Fruit fly (Drosophila melanogaster): Measurements from ENCODE around the gene CG43219.

Gene CG43219

dm6 chr3L:21172527-21173253 is 47.5 kb upstream of the CG43219 start, which contains the start of the genes chb and AsnS (continued):
- TF ChIP-seq Side (GFP tag; optimal IDR thresholded peaks at IDR 0.05) (peak; percentile 46), CG15269 (tag; optimal IDR thresholded peaks at IDR 0.05) (peak; percentile 96), ash1 (GFP tag; optimal IDR thresholded peaks at IDR 0.05) (no peak), CG14014 (GFP tag; IDR thresholded peaks at IDR 0.05) (peak; percentile 93), croc (GFP tag; conservative IDR thresholded peaks at IDR 0.05) (peak; percentile 74), sug (tag; optimal IDR thresholded peaks at IDR 0.05) (peak; percentile 50), chm (GFP tag; IDR thresholded peaks at IDR 0.05) (peak; percentile 76; the same call in 1 of the 2 replicates), D19A (tag; optimal IDR thresholded peaks at IDR 0.05) (peak; percentile 99), rib (GFP tag; IDR thresholded peaks at IDR 0.05) (peak; percentile 88), CG1602 (GFP tag; optimal IDR thresholded peaks at IDR 0.05) (peak; percentile 81), Ada2b (GFP tag; IDR thresholded peaks at IDR 0.05) (peak; percentile 95), Nf-YA (GFP tag; IDR thresholded peaks at IDR 0.05) (peak; percentile 90), tap (tag; optimal IDR thresholded peaks at IDR 0.05) (peak; percentile 94), Mes4 (GFP tag; optimal IDR thresholded peaks at IDR 0.05) (peak; percentile 18), dan (GFP tag; IDR thresholded peaks at IDR 0.05) (no peak), Myb (GFP tag; optimal IDR thresholded peaks at IDR 0.05) (peak; percentile 40), Awh (GFP tag; IDR thresholded peaks at IDR 0.05) (peak; percentile 95), CG10654 (GFP tag; optimal IDR thresholded peaks at IDR 0.05) (peak; percentile 87), CG6689 (GFP tag; IDR thresholded peaks at IDR 0.05) (peak; percentile 92), CG6654 (GFP tag; optimal IDR thresholded peaks at IDR 0.05) (peak; percentile 53), Adf1 (GFP tag; IDR thresholded peaks at IDR 0.05) (peak; percentile 43), jumu (GFP tag; optimal IDR thresholded peaks at IDR 0.05) (peak; percentile 41), CG15696 (tag; optimal IDR thresholded peaks at IDR 0.05) (peak; percentile 35), CG16815 (GFP tag; optimal IDR thresholded peaks at IDR 0.05) (peak; percentile 75), gro (GFP tag; optimal IDR thresholded peaks at IDR 0.05) (peak; percentile 50), CG9437 (GFP tag; optimal IDR thresholded peaks at IDR 0.05) (peak; percentile 82), gem (tag; optimal IDR thresholded peaks at IDR 0.05) (peak; percentile 97), hth (optimal IDR thresholded peaks at IDR 0.05) (no peak), CHES-1-like (GFP tag; optimal IDR thresholded peaks at IDR 0.05) (peak; percentile 67), Ssrp (tag; optimal IDR thresholded peaks at IDR 0.05) (peak; percentile 90), stc (GFP tag; IDR thresholded peaks at IDR 0.05) (peak; percentile 96), Doc3 (GFP tag; IDR thresholded peaks at IDR 0.05; ENCODE audit: partially characterized antibody) (no peak), fru (optimal IDR thresholded peaks at IDR 0.05) (no peak), CG7271 (tag; optimal IDR thresholded peaks at IDR 0.05) (peak; percentile 70), CG6765 (GFP tag; optimal IDR thresholded peaks at IDR 0.05) (peak; percentile 63), Fer1 (GFP tag; optimal IDR thresholded peaks at IDR 0.05) (peak; percentile 89), trh (GFP tag; optimal IDR thresholded peaks at IDR 0.05) (peak; percentile 70), CG5180 (GFP tag; optimal IDR thresholded peaks at IDR 0.05) (peak; percentile 15), CG1647 (GFP tag; optimal IDR thresholded peaks at IDR 0.05) (peak; percentile 63), Sox100B (GFP tag; optimal IDR thresholded peaks at IDR 0.05) (peak; percentile 88), repo (GFP tag; optimal IDR thresholded peaks at IDR 0.05) (peak; percentile 59), CG12299 (tag; optimal IDR thresholded peaks at IDR 0.05) (peak; percentile 89), dpn (GFP tag; optimal IDR thresholded peaks at IDR 0.05) (peak; percentile 74 to 89), pnt (GFP tag; optimal IDR thresholded peaks at IDR 0.05) (peak; percentile 51), slbo (GFP tag; IDR thresholded peaks at IDR 0.05) (peak; percentile 96), CG17612 (GFP tag; IDR thresholded peaks at IDR 0.05) (peak; percentile 77), CG10147 (GFP tag; optimal IDR thresholded peaks at IDR 0.05) (peak; percentile 87), nmo (GFP tag; optimal IDR thresholded peaks at IDR 0.05) (peak; percentile 94), CG14667 (GFP tag; IDR thresholded peaks at IDR 0.05) (peak; percentile 82), CG7839 (tag; optimal IDR thresholded peaks at IDR 0.05) (peak; percentile 93), Xbp1 (GFP tag; optimal IDR thresholded peaks at IDR 0.05) (peak; percentile 86)

All from whole organism, embryonic.